Worm (Caenorhabditis elegans) whole organism, mixed stage, embryonic: Measurements from ENCODE around the gene srv-21.

Experiments
- nhr-2 ChIP-seq: fragments of 150-350 bp; optimal IDR thresholded peaks from 2 replicates; lab custom pipeline; 2014; ENCODE audit warnings: missing biosample characterization, missing genetic modification characterization
- nhr-237 ChIP-seq: fragments of 150-350 bp; optimal IDR thresholded peaks from 2 replicates; lab custom pipeline; 2014; ENCODE audit warnings: missing biosample characterization, missing genetic modification characterization
- nhr-76 ChIP-seq: sonication (generic microtip); optimal IDR thresholded peaks from 2 replicates; lab custom pipeline; 2017; ENCODE audit warnings: missing biosample characterization, missing genetic modification characterization
- snpc-4 ChIP-seq: fragments of 150-350 bp; optimal IDR thresholded peaks from 2 replicates; lab custom pipeline; 2014; ENCODE audit warnings: missing biosample characterization, missing genetic modification characterization
- unc-39 ChIP-seq: fragments of 150-350 bp; optimal IDR thresholded peaks from 2 replicates; lab custom pipeline; 2014; ENCODE audit warnings: missing biosample characterization, missing genetic modification characterization

ce11 chrIV:5839178-5839577 is 38.0 kb downstream of the srv-21 start, which contains the start of gene C06E7.2:
- TF ChIP-seq nhr-2 (tag; lab: Kevin White, UChicago) (no peak), nhr-76 (tag; lab: Kevin White, UChicago) (no peak), nhr-237 (tag; lab: Kevin White, UChicago) (no peak), snpc-4 (no peak), unc-39 (tag; lab: Kevin White, UChicago) (no peak)
